Worm (Caenorhabditis elegans): Measurements from ENCODE around the gene F46F5.7.

Gene F46F5.7

ce11 chrII:814737-815136 lies 5.7 kb downstream of the F46F5.7 start, which contains the start of gene msrp-3:
Gene msrp-3, minus strand, starts transcription at chrII:814837.
- TF ChIP-seq fkh-2 (tag; optimal IDR thresholded peaks at IDR 0.05) (no peak), nhr-77 (tag; optimal IDR thresholded peaks at IDR 0.05) (no peak), lin-39 (tag; optimal IDR thresholded peaks at IDR 0.05) (no peak), mdl-1 (tag; optimal IDR thresholded peaks at IDR 0.05) (no peak), ama-1 (optimal IDR thresholded peaks at IDR 0.05) (no peak), daf-12 (tag; optimal IDR thresholded peaks at IDR 0.05) (no peak), pha-4 (tag; optimal IDR thresholded peaks at IDR 0.05) (no peak), nhr-28 (tag; optimal IDR thresholded peaks at IDR 0.05) (no peak), elt-2 (tag; optimal IDR thresholded peaks at IDR 0.05) (no peak), elt-3 (tag; optimal IDR thresholded peaks at IDR 0.05) (no peak)

- TF ChIP-seq sea-2 (GFP tag; optimal IDR thresholded peaks at IDR 0.05), result no peak
- TF ChIP-seq pqm-1 (tag; optimal IDR thresholded peaks at IDR 0.05), result no peak
- TF ChIP-seq aly-2 (tag; optimal IDR thresholded peaks at IDR 0.05), result no peak
- TF ChIP-seq R02D3.7 (tag; optimal IDR thresholded peaks at IDR 0.05), result no peak
- no peak for TF ChIP-seq nhr-77 (tag; optimal IDR thresholded peaks at IDR 0.05)
- no peak for TF ChIP-seq lsy-12 (tag; optimal IDR thresholded peaks at IDR 0.05)
- no peak for TF ChIP-seq ceh-16 (tag; optimal IDR thresholded peaks at IDR 0.05)
- TF ChIP-seq nhr-12 (tag; optimal IDR thresholded peaks at IDR 0.05), result no peak
- no peak for TF ChIP-seq ZK546.5 (tag; optimal IDR thresholded peaks at IDR 0.05)
- no peak for TF ChIP-seq unc-39 (tag; optimal IDR thresholded peaks at IDR 0.05)
- TF ChIP-seq nhr-67 (tag; optimal IDR thresholded peaks at IDR 0.05), result no peak
Observed at ce11 chrII:812917-813316, 7.5 kb downstream of the F46F5.7 start, which contains the start of gene F46F5.5. Gene F46F5.5, minus strand, starts transcription at chrII:813017.

- TF ChIP-seq ztf-4 (tag; optimal IDR thresholded peaks at IDR 0.05), result no peak
Observed at ce11 chrII:808457-808856, 12.0 kb downstream of the F46F5.7 start, which contains the start of gene F46F5.11. Gene F46F5.11, plus strand, starts transcription at chrII:808757.

ce11 chrII:803009-803408 lies 17.4 kb downstream of the F46F5.7 start, which contains the start of gene F46F5.13:
Gene F46F5.13, plus strand, starts transcription at chrII:803309.
- TF ChIP-seq aly-2 (tag; optimal IDR thresholded peaks at IDR 0.05), result no peak
- no peak for TF ChIP-seq ztf-11 (tag; optimal IDR thresholded peaks at IDR 0.05)
- TF ChIP-seq unc-39 (tag; optimal IDR thresholded peaks at IDR 0.05), result no peak
- no peak for TF ChIP-seq ZK546.5 (tag; optimal IDR thresholded peaks at IDR 0.05)
- TF ChIP-seq nfya-1 (tag; optimal IDR thresholded peaks at IDR 0.05; ENCODE audit: insufficient read depth), result no peak
- TF ChIP-seq daf-12 (tag; optimal IDR thresholded peaks at IDR 0.05), result no peak
- no peak for TF ChIP-seq hmg-11 (tag; optimal IDR thresholded peaks at IDR 0.05)
- TF ChIP-seq skn-1 (tag; optimal IDR thresholded peaks at IDR 0.05), result no peak
- no peak for TF ChIP-seq zag-1 (tag; optimal IDR thresholded peaks at IDR 0.05)
- TF ChIP-seq pqm-1 (tag; optimal IDR thresholded peaks at IDR 0.05), result no peak
- TF ChIP-seq jun-1 (tag; optimal IDR thresholded peaks at IDR 0.05), result no peak
- TF ChIP-seq nhr-23 (tag; optimal IDR thresholded peaks at IDR 0.05), result no peak
- TF ChIP-seq fkh-10 (GFP tag; optimal IDR thresholded peaks at IDR 0.05), result no peak
- no peak for TF ChIP-seq nhr-76 (tag; optimal IDR thresholded peaks at IDR 0.05)
- no peak for TF ChIP-seq nhr-25 (tag; optimal IDR thresholded peaks at IDR 0.05)
- TF ChIP-seq tbx-2 (tag; optimal IDR thresholded peaks at IDR 0.05), result no peak
- no peak for TF ChIP-seq nhr-67 (tag; optimal IDR thresholded peaks at IDR 0.05)
- no peak for TF ChIP-seq nhr-43 (tag; optimal IDR thresholded peaks at IDR 0.05; ENCODE audit: poor library complexity, severe bottlenecking)
- TF ChIP-seq nhr-77 (tag; optimal IDR thresholded peaks at IDR 0.05), result no peak

- TF ChIP-seq fkh-10 (GFP tag; optimal IDR thresholded peaks at IDR 0.05), result no peak
- TF ChIP-seq ztf-4 (tag; optimal IDR thresholded peaks at IDR 0.05), result no peak
- no peak for TF ChIP-seq jun-1 (tag; optimal IDR thresholded peaks at IDR 0.05)
- TF ChIP-seq elt-3 (tag; optimal IDR thresholded peaks at IDR 0.05), result no peak
- no peak for TF ChIP-seq unc-39 (tag; optimal IDR thresholded peaks at IDR 0.05)
- TF ChIP-seq ZK546.5 (tag; optimal IDR thresholded peaks at IDR 0.05), result no peak
- no peak for TF ChIP-seq aly-2 (tag; optimal IDR thresholded peaks at IDR 0.05)
- no peak for TF ChIP-seq unc-62 (GFP tag; optimal IDR thresholded peaks at IDR 0.05)
- TF ChIP-seq zag-1 (tag; optimal IDR thresholded peaks at IDR 0.05), result no peak
- TF ChIP-seq pqm-1 (tag; optimal IDR thresholded peaks at IDR 0.05), result no peak
- no peak for TF ChIP-seq lin-39 (tag; optimal IDR thresholded peaks at IDR 0.05)
- TF ChIP-seq mdl-1 (tag; optimal IDR thresholded peaks at IDR 0.05), result no peak
Observed at ce11 chrII:799700-800099, 20.7 kb downstream of the F46F5.7 start, which contains the start of gene F46F5.14. Gene F46F5.14, plus strand, starts transcription at chrII:800000.
